Fruit fly (Drosophila melanogaster): Measurements from ENCODE around the gene RabGGTb.

The RabGGTb gene

dm6 chr2L:2855204-2855768 lies 23.6 kb upstream of the RabGGTb start:
- TF ChIP-seq CG8119 (GFP tag; IDR thresholded peaks at IDR 0.05) (peak; percentile 52; the same call in 2 of the 3 replicates), acj6 (GFP tag; optimal IDR thresholded peaks at IDR 0.05) (peak; percentile 13), svp (GFP tag) (peak; percentile 76), CG6792 (GFP tag; optimal IDR thresholded peaks at IDR 0.05) (no peak)

- TF ChIP-seq Eip78C (GFP tag): peak; percentile 89
- TF ChIP-seq CG8119 (GFP tag; IDR thresholded peaks at IDR 0.05): no peak
- TF ChIP-seq CG8632 (GFP tag; optimal IDR thresholded peaks at IDR 0.05): peak; percentile 52
- peak; percentile 71 for TF ChIP-seq Met (GFP tag; optimal IDR thresholded peaks at IDR 0.05)
- TF ChIP-seq CG15336 (GFP tag; IDR thresholded peaks at IDR 0.05): no peak
- peak; percentile 50 for TF ChIP-seq fd59A (GFP tag; optimal IDR thresholded peaks at IDR 0.05)
- peak; percentile 11 for TF ChIP-seq Ets21C (GFP tag; optimal IDR thresholded peaks at IDR 0.05)
- TF ChIP-seq Lpt (GFP tag; optimal IDR thresholded peaks at IDR 0.05): peak; percentile 46
- TF ChIP-seq CG3032 (tag; optimal IDR thresholded peaks at IDR 0.05): peak; percentile 70
- TF ChIP-seq dsx (GFP tag; optimal IDR thresholded peaks at IDR 0.05; ENCODE audit: poor library complexity, severe bottlenecking): peak; percentile 37
- TF ChIP-seq Eip75B (GFP tag; optimal IDR thresholded peaks at IDR 0.05): peak; percentile 53
- peak; percentile 71 for TF ChIP-seq topi (GFP tag; optimal IDR thresholded peaks at IDR 0.05)
- peak; percentile 38 for TF ChIP-seq spab (GFP tag; optimal IDR thresholded peaks at IDR 0.05)
- peak; percentile 51 for TF ChIP-seq CG1621 (tag; optimal IDR thresholded peaks at IDR 0.05)
- TF ChIP-seq CG16779 (tag; optimal IDR thresholded peaks at IDR 0.05): peak; percentile 48
- peak; percentile 53 for TF ChIP-seq CG11902 (GFP tag; optimal IDR thresholded peaks at IDR 0.05)
- TF ChIP-seq OdsH (GFP tag; optimal IDR thresholded peaks at IDR 0.05): peak; percentile 68
- TF ChIP-seq achi (GFP tag; optimal IDR thresholded peaks at IDR 0.05): peak; percentile 99
- peak; percentile 51 for TF ChIP-seq CG8319 (GFP tag; optimal IDR thresholded peaks at IDR 0.05)
- TF ChIP-seq svp (GFP tag): peak; percentile 70
- peak; percentile 51 for TF ChIP-seq dac (GFP tag; optimal IDR thresholded peaks at IDR 0.05)
- TF ChIP-seq Eip93F (GFP tag; optimal IDR thresholded peaks at IDR 0.05): peak; percentile 79
- peak; percentile 47 for TF ChIP-seq Ets96B (tag; optimal IDR thresholded peaks at IDR 0.05)
- peak; percentile 73 for TF ChIP-seq fkh (GFP tag; optimal IDR thresholded peaks at IDR 0.05)
- TF ChIP-seq pdm3 (GFP tag; optimal IDR thresholded peaks at IDR 0.05): peak; percentile 70
- TF ChIP-seq CG9139 (GFP tag; optimal IDR thresholded peaks at IDR 0.05): peak; percentile 16
- peak; percentile 45 for TF ChIP-seq CG11762 (GFP tag; optimal IDR thresholded peaks at IDR 0.05; ENCODE audit: insufficient read depth)
- TF ChIP-seq CG32006 (GFP tag; optimal IDR thresholded peaks at IDR 0.05): peak; percentile 46
- TF ChIP-seq eg (GFP tag; IDR thresholded peaks at IDR 0.05): peak; percentile 83
- peak; percentile 71 for TF ChIP-seq net (GFP tag; optimal IDR thresholded peaks at IDR 0.05)
- peak; percentile 4 for TF ChIP-seq CG6276 (GFP tag; optimal IDR thresholded peaks at IDR 0.05)
- TF ChIP-seq esn (GFP tag; optimal IDR thresholded peaks at IDR 0.05): peak; percentile 76
- TF ChIP-seq Sox14 (GFP tag; optimal IDR thresholded peaks at IDR 0.05): peak; percentile 60
- peak; percentile 62 for TF ChIP-seq CG6792 (GFP tag; optimal IDR thresholded peaks at IDR 0.05)
- TF ChIP-seq CG6854 (GFP tag; optimal IDR thresholded peaks at IDR 0.05): peak; percentile 72
- peak; percentile 78 for TF ChIP-seq lz (GFP tag; optimal IDR thresholded peaks at IDR 0.05)
- TF ChIP-seq ss (GFP tag; optimal IDR thresholded peaks at IDR 0.05): peak; percentile 68 to 77
- TF ChIP-seq CG4318 (GFP tag; optimal IDR thresholded peaks at IDR 0.05): peak; percentile 13
- peak; percentile 38 to 79 for TF ChIP-seq salr (GFP tag; optimal IDR thresholded peaks at IDR 0.05)
- no peak for TF ChIP-seq Hr38 (GFP tag; optimal IDR thresholded peaks at IDR 0.05)
- TF ChIP-seq CG6163 (GFP tag; IDR thresholded peaks at IDR 0.05): peak; percentile 89
- 0 out of 2 replicates have a peak, but pooled peaks have one; percentile 15 for TF ChIP-seq Gug (GFP tag; IDR thresholded peaks at IDR 0.05)
- TF ChIP-seq CG11294 (GFP tag; IDR thresholded peaks at IDR 0.05): 0 out of 2 replicates have a peak, but pooled peaks have one; percentile 19
- TF ChIP-seq CG10669 (GFP tag; optimal IDR thresholded peaks at IDR 0.05): peak; percentile 58
- TF ChIP-seq CG31627 (GFP tag; optimal IDR thresholded peaks at IDR 0.05): peak; percentile 85
- peak; percentile 54 for TF ChIP-seq CG10631 (GFP tag; optimal IDR thresholded peaks at IDR 0.05)
Observed at dm6 chr2L:2855773-2856615, 22.9 kb upstream of the RabGGTb start, which contains the start of the genes CG3104 and RpS21. CG3104 (minus strand) TSS chr2L:2855778. RpS21 (plus strand) TSS chr2L:2856070.

Data from whole organism, prepupa.